Worm (Caenorhabditis elegans) whole organism, L1 larva: ENCODE results near the gene H35N09.2.

Experiments used
- C16A3.4 ChIP-seq: fragments of 150-350 bp; optimal IDR thresholded peaks from 2 replicates; lab custom pipeline; 2014; ENCODE audit warnings: missing biosample characterization, missing genetic modification characterization
- aha-1 ChIP-seq: fragments of 150-350 bp; optimal IDR thresholded peaks from 2 replicates; lab custom pipeline; 2014; ENCODE audit warnings: missing biosample characterization, missing genetic modification characterization
- alr-1 ChIP-seq: fragments of 200-800 bp; sonication (Bioruptor generic); optimal IDR thresholded peaks from 2 replicates; lab custom pipeline; 2018; ENCODE audit warnings: borderline replicate concordance, mild to moderate bottlenecking, missing genetic modification characterization, missing compliant biosample characterization
- ama-1 ChIP-seq: fragments of 150-350 bp; optimal IDR thresholded peaks from 2 replicates; lab custom pipeline; 2014
- blmp-1 ChIP-seq: fragments of 150-350 bp; optimal IDR thresholded peaks from 2 replicates; lab custom pipeline; 2014; ENCODE audit warnings: missing biosample characterization, missing genetic modification characterization
- ceh-8 ChIP-seq: fragments of 200-800 bp; sonication (Bioruptor generic); optimal IDR thresholded peaks from 2 replicates; lab custom pipeline; 2018; ENCODE audit warnings: mild to moderate bottlenecking, missing genetic modification characterization, moderate library complexity, missing compliant biosample characterization
- efl-3 ChIP-seq: fragments of 200-800 bp; sonication (Bioruptor generic); optimal IDR thresholded peaks from 2 replicates; lab custom pipeline; 2018; ENCODE audit warnings: mild to moderate bottlenecking, missing genetic modification characterization, missing compliant biosample characterization
- egl-13 ChIP-seq: sonication (generic microtip); optimal IDR thresholded peaks from 2 replicates; lab custom pipeline; 2016; ENCODE audit warnings: missing genotype, missing genetic modification reagents, missing genetic modification characterization, missing compliant biosample characterization
- elt-2 ChIP-seq: sonication (generic microtip); optimal IDR thresholded peaks from 2 replicates; lab custom pipeline; 2016; ENCODE audit warnings: missing genetic modification characterization, mild to moderate bottlenecking, inconsistent platforms, missing compliant biosample characterization, missing genetic modification reagents
- elt-3 ChIP-seq, 6 experiments: fragments of 150-350 bp in 1 of 6; sonication (generic microtip); optimal IDR thresholded peaks; 2 replicates each; lab custom pipeline; 2017 to 2018; ENCODE audit warnings: missing biosample characterization in 6 of 6, missing genetic modification characterization in 6 of 6, inconsistent platforms in 1 of 6
- ets-5 ChIP-seq: fragments of 200-800 bp; sonication (Bioruptor generic); IDR thresholded peaks from 2 replicates; pipeline ENCODE4 v1.3.6; 2022; ENCODE audit warnings: missing genetic modification characterization, missing compliant biosample characterization
- fkh-4 ChIP-seq: sonication (generic microtip); optimal IDR thresholded peaks from 2 replicates; lab custom pipeline; 2016; ENCODE audit warnings: missing compliant biosample characterization, missing genetic modification characterization, borderline replicate concordance
- fkh-8 ChIP-seq: sonication (generic microtip); optimal IDR thresholded peaks from 2 replicates; lab custom pipeline; 2016; ENCODE audit warnings: mild to moderate bottlenecking, missing genetic modification characterization, missing compliant biosample characterization
- grh-1 ChIP-seq: fragments of 200-800 bp; sonication (Bioruptor generic); IDR thresholded peaks from 2 replicates; pipeline ENCODE4 v1.3.6; 2022; ENCODE audit warnings: missing genetic modification reagents, missing genetic modification characterization, missing compliant biosample characterization
- irx-1 ChIP-seq: sonication (generic microtip); optimal IDR thresholded peaks from 2 replicates; lab custom pipeline; 2016; ENCODE audit warnings: missing genetic modification characterization, missing compliant biosample characterization
- isw-1 ChIP-seq: fragments of 200-800 bp; sonication (Bioruptor generic); IDR thresholded peaks from 2 replicates; pipeline ENCODE4 v1.3.6; 2022; ENCODE audit warnings: missing genetic modification characterization, missing compliant biosample characterization
- lin-14 ChIP-seq: fragments of 200-800 bp; sonication (Bioruptor generic); optimal IDR thresholded peaks from 2 replicates; lab custom pipeline; 2018; ENCODE audit warnings: mild to moderate bottlenecking, missing genetic modification characterization, moderate library complexity, missing compliant biosample characterization
- lin-35 ChIP-seq, 2 experiments: fragments of 150-350 bp; optimal IDR thresholded peaks; 2 replicates each; lab custom pipeline; 2014; ENCODE audit warnings: missing biosample characterization in 2 of 2, missing genetic modification characterization in 2 of 2, missing genetic modification reagents in 2 of 2
- lin-39 ChIP-seq: fragments of 150-350 bp; optimal IDR thresholded peaks from 2 replicates; lab custom pipeline; 2014; ENCODE audit warnings: missing biosample characterization, missing genetic modification reagents, missing genetic modification characterization
- mdl-1 ChIP-seq, 2 experiments: fragments of 150-350 bp; optimal IDR thresholded peaks; 2 replicates each; lab custom pipeline; 2014 to 2017; ENCODE audit warnings: missing biosample characterization in 2 of 2, missing genetic modification characterization in 2 of 2, inconsistent platforms in 1 of 2
- mep-1 ChIP-seq: fragments of 150-350 bp; optimal IDR thresholded peaks from 2 replicates; lab custom pipeline; 2014; ENCODE audit warnings: missing biosample characterization, missing genetic modification characterization
- nhr-11 ChIP-seq: fragments of 150-350 bp; optimal IDR thresholded peaks from 2 replicates; lab custom pipeline; 2014; ENCODE audit warnings: missing biosample characterization, missing genetic modification characterization
- nhr-12 ChIP-seq: sonication (generic microtip); optimal IDR thresholded peaks from 2 replicates; lab custom pipeline; 2017; ENCODE audit warnings: missing biosample characterization, missing genetic modification characterization
- nhr-19 ChIP-seq: fragments of 200-800 bp; sonication (Bioruptor generic); conservative IDR thresholded peaks from 2 replicates; pipeline ENCODE4 v1.3.6; 2022; ENCODE audit warnings: missing genetic modification characterization, missing compliant biosample characterization
- nhr-20 ChIP-seq: sonication (generic microtip); optimal IDR thresholded peaks from 2 replicates; lab custom pipeline; 2016; ENCODE audit warnings: mild to moderate bottlenecking, missing genetic modification characterization, missing compliant biosample characterization
- nhr-237 ChIP-seq: fragments of 150-350 bp; optimal IDR thresholded peaks from 2 replicates; lab custom pipeline; 2014; ENCODE audit warnings: missing biosample characterization, missing genetic modification characterization
- nhr-28 ChIP-seq: fragments of 150-350 bp; optimal IDR thresholded peaks from 2 replicates; lab custom pipeline; 2014; ENCODE audit warnings: missing biosample characterization, missing genetic modification characterization
- nhr-47 ChIP-seq: sonication (generic microtip); optimal IDR thresholded peaks from 2 replicates; lab custom pipeline; 2016; ENCODE audit warnings: mild to moderate bottlenecking, missing genetic modification characterization, moderate library complexity, missing compliant biosample characterization
- nhr-71 ChIP-seq: sonication (generic microtip); optimal IDR thresholded peaks from 2 replicates; lab custom pipeline; 2016; ENCODE audit warnings: mild to moderate bottlenecking, missing genetic modification characterization, moderate library complexity, missing compliant biosample characterization
- nhr-84 ChIP-seq: sonication (generic microtip); optimal IDR thresholded peaks from 2 replicates; lab custom pipeline; 2017; ENCODE audit warnings: missing biosample characterization, missing genetic modification characterization
- nhr-90 ChIP-seq: sonication (generic microtip); optimal IDR thresholded peaks from 2 replicates; lab custom pipeline; 2016; ENCODE audit warnings: mild to moderate bottlenecking, missing genetic modification characterization, missing compliant biosample characterization; ENCODE audit not compliant: poor library complexity
- pax-3 ChIP-seq: fragments of 200-800 bp; sonication (Bioruptor generic); optimal IDR thresholded peaks from 2 replicates; lab custom pipeline; 2018; ENCODE audit warnings: mild to moderate bottlenecking, missing genetic modification characterization, moderate library complexity, missing compliant biosample characterization
- rnt-1 ChIP-seq: sonication (generic microtip); optimal IDR thresholded peaks from 2 replicates; lab custom pipeline; 2016; ENCODE audit warnings: mild to moderate bottlenecking, missing genetic modification characterization, moderate library complexity, missing compliant biosample characterization
- skn-1 ChIP-seq: fragments of 150-350 bp; optimal IDR thresholded peaks from 2 replicates; lab custom pipeline; 2014; ENCODE audit warnings: missing biosample characterization, missing genetic modification characterization
- snpc-4 ChIP-seq: fragments of 150-350 bp; optimal IDR thresholded peaks from 2 replicates; lab custom pipeline; 2014; ENCODE audit warnings: missing biosample characterization, missing genetic modification characterization
- snu-23 ChIP-seq: sonication (generic microtip); optimal IDR thresholded peaks from 2 replicates; lab custom pipeline; 2016; ENCODE audit warnings: missing genetic modification characterization, missing compliant biosample characterization
- sptf-1 ChIP-seq: fragments of 150-350 bp; optimal IDR thresholded peaks from 2 replicates; lab custom pipeline; 2014; ENCODE audit warnings: missing biosample characterization, missing genetic modification characterization
- tlp-1 ChIP-seq: fragments of 150-350 bp; optimal IDR thresholded peaks from 2 replicates; lab custom pipeline; 2014; ENCODE audit warnings: missing biosample characterization, missing genetic modification characterization
- unc-130 ChIP-seq: fragments of 150-350 bp; optimal IDR thresholded peaks from 2 replicates; lab custom pipeline; 2017; ENCODE audit warnings: missing biosample characterization, missing genetic modification characterization, inconsistent platforms
- unc-30 ChIP-seq: sonication (generic microtip); optimal IDR thresholded peaks from 2 replicates; lab custom pipeline; 2017; ENCODE audit warnings: missing biosample characterization, missing genetic modification characterization
- unc-86 ChIP-seq: sonication (generic microtip); optimal IDR thresholded peaks from 2 replicates; lab custom pipeline; 2016; ENCODE audit warnings: missing genetic modification characterization, missing compliant biosample characterization
- xbp-1 ChIP-seq: sonication (generic microtip); optimal IDR thresholded peaks from 2 replicates; lab custom pipeline; 2016; ENCODE audit warnings: missing genetic modification characterization, missing compliant biosample characterization
- zag-1 ChIP-seq: fragments of 150-350 bp; optimal IDR thresholded peaks from 2 replicates; lab custom pipeline; 2014; ENCODE audit warnings: missing biosample characterization, missing genetic modification characterization

H35N09.2 gene

ce11 chrX:8605005-8605404 is at the start of gene H35N09.2, which contains the start of gene H35N09.1 (continued):
- TF ChIP-seq aha-1 (tag; lab: Kevin White, UChicago): no peak
- no peak for TF ChIP-seq fkh-4 (tag; lab: Kevin White, UChicago)
- TF ChIP-seq unc-130: peak; percentile 12
- TF ChIP-seq efl-3 (GFP tag; lab: Kevin White, UChicago): no peak
- peak; percentile 45 for TF ChIP-seq nhr-47
- TF ChIP-seq lin-14: peak; percentile 71
- TF ChIP-seq ets-5 (GFP tag; lab: Robert Waterston, UW): no peak
- TF ChIP-seq tlp-1: no peak
- TF ChIP-seq mep-1: peak; percentile 69
- no peak for TF ChIP-seq nhr-84 (tag; lab: Kevin White, UChicago)
- peak; percentile 23 for TF ChIP-seq fkh-8 (tag; lab: Kevin White, UChicago)
- no peak for TF ChIP-seq grh-1
- peak in 1 of 2 experiments; percentile 38 for TF ChIP-seq mdl-1 (tag; optimal IDR thresholded peaks at IDR 0.05; lab: Kevin White, UChicago)
- no peak for TF ChIP-seq ama-1 (lab: Kevin White, UChicago)
- TF ChIP-seq pax-3: no peak
- TF ChIP-seq blmp-1 (tag; lab: Kevin White, UChicago): peak; percentile 35
- TF ChIP-seq ceh-8 (GFP tag; lab: Kevin White, UChicago): no peak
- TF ChIP-seq snu-23 (GFP tag; lab: Kevin White, UChicago): peak; percentile 61
- TF ChIP-seq elt-2 (tag; lab: Kevin White, UChicago): no peak
- no peak for TF ChIP-seq nhr-11 (tag; lab: Kevin White, UChicago)
- peak; percentile 33 for TF ChIP-seq skn-1 (tag; lab: Kevin White, UChicago)
- TF ChIP-seq, all 84 proteins: peak for 26

ce11 chrX:8650535-8650934 is 45.7 kb upstream of the H35N09.2 start:
- TF ChIP-seq nhr-19 (GFP tag; lab: Robert Waterston, UW) (peak; percentile 23; the same call in 1 of the 2 replicates), nhr-11 (tag; lab: Kevin White, UChicago) (no peak), ceh-8 (GFP tag; lab: Kevin White, UChicago) (no peak), elt-2 (tag; lab: Kevin White, UChicago) (peak; percentile 2), snu-23 (GFP tag; lab: Kevin White, UChicago) (peak; percentile 39), egl-13 (tag; lab: Kevin White, UChicago) (no peak), efl-3 (GFP tag; lab: Kevin White, UChicago) (peak; percentile 7), ets-5 (GFP tag; lab: Robert Waterston, UW) (no peak), ama-1 (lab: Kevin White, UChicago) (no peak), elt-3 (tag; optimal IDR thresholded peaks at IDR 0.05; lab: Kevin White, UChicago) (peak in 1 of 6 experiments; percentile 6), lin-14 (no peak), unc-86 (tag; lab: Kevin White, UChicago) (no peak), C16A3.4 (tag; lab: Kevin White, UChicago) (no peak), unc-30 (tag; lab: Kevin White, UChicago) (no peak), sptf-1 (no peak), nhr-28 (tag; lab: Kevin White, UChicago) (no peak), fkh-4 (tag; lab: Kevin White, UChicago) (no peak), nhr-20 (tag; lab: Kevin White, UChicago) (peak; percentile 13), zag-1 (tag; lab: Kevin White, UChicago) (no peak), mep-1 (no peak), nhr-237 (tag; lab: Kevin White, UChicago) (no peak), irx-1 (tag; lab: Kevin White, UChicago) (no peak), nhr-47 (peak; percentile 42), fkh-8 (tag; lab: Kevin White, UChicago) (no peak), nhr-90 (peak; percentile 33), nhr-12 (tag; lab: Kevin White, UChicago) (no peak), lin-39 (tag; lab: Kevin White, UChicago) (no peak), xbp-1 (tag; lab: Kevin White, UChicago) (no peak), alr-1 (tag; lab: Kevin White, UChicago) (no peak), snpc-4 (no peak), isw-1 (GFP tag; lab: Robert Waterston, UW) (no peak), rnt-1 (tag; lab: Kevin White, UChicago) (peak; percentile 42), grh-1 (no peak), lin-35 (GFP tag; optimal IDR thresholded peaks at IDR 0.05; lab: Kevin White, UChicago) (peak in 1 of 2 experiments; percentile 25), skn-1 (tag; lab: Kevin White, UChicago) (no peak), nhr-71 (tag; lab: Kevin White, UChicago) (peak; percentile 50)
